Worm (Caenorhabditis elegans) whole organism, L4 larva: ENCODE measurements around the gene F19C7.4.

Experiments
- D1046.2 ChIP-seq: fragments of 200-800 bp; sonication (Bioruptor generic); IDR thresholded peaks from 2 replicates; pipeline ENCODE4 v1.3.6; 2022; ENCODE audit warnings: missing genetic modification characterization, missing compliant biosample characterization
- F37D6.2 ChIP-seq: sonication (generic microtip); optimal IDR thresholded peaks from 2 replicates; lab custom pipeline; 2016; ENCODE audit warnings: mild to moderate bottlenecking, missing genetic modification characterization, missing compliant biosample characterization
- F44E2.7 ChIP-seq: fragments of 200-800 bp; sonication (Bioruptor generic); IDR thresholded peaks from 2 replicates; pipeline ENCODE4 v2.1.2; 2022; ENCODE audit warnings: missing genetic modification characterization, missing compliant biosample characterization
- F49E8.2 ChIP-seq: sonication (generic microtip); optimal IDR thresholded peaks from 2 replicates; lab custom pipeline; 2016; ENCODE audit warnings: missing compliant biosample characterization, mild to moderate bottlenecking, missing genetic modification characterization, borderline replicate concordance
- T26A8.4 ChIP-seq: fragments of 200-800 bp; sonication (Bioruptor generic); IDR thresholded peaks from 2 replicates; pipeline ENCODE4 v1.3.6; 2022; ENCODE audit warnings: missing genetic modification characterization, missing compliant biosample characterization
- Y48G9A.11 ChIP-seq: fragments of 200-800 bp; sonication (Bioruptor generic); IDR thresholded peaks from 2 replicates; pipeline ENCODE4 v1.3.6; 2022; ENCODE audit warnings: missing genetic modification reagents, missing genetic modification characterization, missing compliant biosample characterization
- Y75B8A.6 ChIP-seq: fragments of 200-800 bp; sonication (Bioruptor generic); IDR thresholded peaks from 2 replicates; pipeline ENCODE4 v1.3.6; 2022; ENCODE audit warnings: missing genetic modification reagents, missing genetic modification characterization, missing compliant biosample characterization
- ZK546.5 ChIP-seq, 2 experiments: sonication (generic microtip); optimal IDR thresholded peaks; 2 replicates each; lab custom pipeline; 2017; ENCODE audit warnings: missing biosample characterization in 2 of 2, missing genetic modification characterization in 2 of 2
- aha-1 ChIP-seq: fragments of 150-350 bp; peaks from one replicate; lab custom pipeline; 2014; ENCODE audit warnings: missing biosample characterization, missing genetic modification characterization
- aly-2 ChIP-seq: sonication (generic microtip); optimal IDR thresholded peaks from 2 replicates; lab custom pipeline; 2018; ENCODE audit warnings: missing biosample characterization, missing genetic modification characterization
- ama-1 ChIP-seq: fragments of 150-350 bp; optimal IDR thresholded peaks from 2 replicates; lab custom pipeline; 2014; ENCODE audit warnings: inconsistent platforms, mixed read lengths
- arid-1 ChIP-seq: fragments of 200-800 bp; sonication (Bioruptor generic); conservative IDR thresholded peaks from 2 replicates; pipeline ENCODE4 v1.3.6; 2022; ENCODE audit warnings: missing genetic modification reagents, missing genetic modification characterization, missing compliant biosample characterization
- ceh-62 ChIP-seq: sonication (generic microtip); optimal IDR thresholded peaks from 2 replicates; lab custom pipeline; 2017; ENCODE audit warnings: missing biosample characterization, missing genetic modification characterization
- ceh-82 ChIP-seq: sonication (generic microtip); optimal IDR thresholded peaks from 2 replicates; lab custom pipeline; 2017; ENCODE audit warnings: missing biosample characterization, missing genetic modification characterization
- daf-12 ChIP-seq: fragments of 150-350 bp; optimal IDR thresholded peaks from 2 replicates; lab custom pipeline; 2014; ENCODE audit warnings: missing biosample characterization, missing genetic modification reagents, missing genetic modification characterization
- daf-16 ChIP-seq, 3 experiments: sonication (generic microtip); optimal IDR thresholded peaks; 2 replicates each; lab custom pipeline; 2016 to 2017; ENCODE audit warnings: missing genetic modification characterization in 3 of 3, missing genetic modification reagents in 3 of 3, mild to moderate bottlenecking in 2 of 3, missing compliant biosample characterization in 2 of 3, missing biosample characterization in 1 of 3, moderate library complexity in 1 of 3
- dmd-6 ChIP-seq: fragments of 200-800 bp; sonication (Bioruptor generic); IDR thresholded peaks from 2 replicates; pipeline ENCODE4 v1.3.6; 2022; ENCODE audit warnings: missing genetic modification reagents, missing genetic modification characterization, missing compliant biosample characterization
- dmd-8 ChIP-seq: fragments of 200-800 bp; sonication (Bioruptor generic); IDR thresholded peaks from 2 replicates; pipeline ENCODE4 v1.3.6; 2022; ENCODE audit warnings: missing genetic modification characterization, missing compliant biosample characterization
- dmd-9 ChIP-seq: fragments of 200-800 bp; sonication (Bioruptor generic); IDR thresholded peaks from 2 replicates; pipeline ENCODE4 v1.3.6; 2022; ENCODE audit warnings: missing genetic modification reagents, missing genetic modification characterization, missing compliant biosample characterization
- egl-27 ChIP-seq: sonication (generic microtip); optimal IDR thresholded peaks from 3 replicates; lab custom pipeline; 2017; ENCODE audit warnings: missing biosample characterization, missing genetic modification reagents, missing genetic modification characterization
- egl-43 ChIP-seq: fragments of 200-800 bp; sonication (Bioruptor generic); IDR thresholded peaks from 2 replicates; pipeline ENCODE4 v1.3.6; 2022; ENCODE audit warnings: missing genetic modification reagents, missing genetic modification characterization, missing compliant biosample characterization
- hmg-1.1 ChIP-seq: fragments of 200-800 bp; sonication (Bioruptor generic); IDR thresholded peaks from 2 replicates; pipeline ENCODE4 v1.3.6; 2022; ENCODE audit warnings: missing genetic modification reagents, missing genetic modification characterization, missing compliant biosample characterization
- lim-7 ChIP-seq: fragments of 200-800 bp; sonication (Bioruptor generic); IDR thresholded peaks from 2 replicates; pipeline ENCODE4 v1.3.6; 2022; ENCODE audit warnings: missing genetic modification characterization, missing compliant biosample characterization
- lin-13 ChIP-seq: fragments of 150-350 bp; optimal IDR thresholded peaks from 2 replicates; lab custom pipeline; 2014; ENCODE audit warnings: missing biosample characterization, missing genetic modification reagents, missing genetic modification characterization
- lin-38 ChIP-seq: fragments of 200-800 bp; sonication (Bioruptor generic); IDR thresholded peaks from 2 replicates; pipeline ENCODE4 v1.3.6; 2022; ENCODE audit warnings: missing genetic modification reagents, missing genetic modification characterization, missing compliant biosample characterization
- lir-3 ChIP-seq: sonication (generic microtip); optimal IDR thresholded peaks from 2 replicates; lab custom pipeline; 2016; ENCODE audit warnings: mild to moderate bottlenecking, missing genetic modification characterization, missing compliant biosample characterization
- mdt-29 ChIP-seq: fragments of 200-800 bp; sonication (Bioruptor generic); IDR thresholded peaks from 2 replicates; pipeline ENCODE4 v1.3.6; 2022; ENCODE audit warnings: missing genetic modification reagents, missing genetic modification characterization, missing compliant biosample characterization
- mes-2 ChIP-seq: sonication (generic microtip); optimal IDR thresholded peaks from 2 replicates; lab custom pipeline; 2016; ENCODE audit warnings: missing genotype, mild to moderate bottlenecking, missing genetic modification characterization, missing compliant biosample characterization; ENCODE audit not compliant: poor library complexity, severe bottlenecking
- nhr-10 ChIP-seq: fragments of 150-350 bp; optimal IDR thresholded peaks from 2 replicates; lab custom pipeline; 2014; ENCODE audit warnings: missing biosample characterization, missing genetic modification characterization
- nhr-111 ChIP-seq: fragments of 200-800 bp; sonication (Bioruptor generic); optimal IDR thresholded peaks from 2 replicates; lab custom pipeline; 2018; ENCODE audit warnings: mild to moderate bottlenecking, missing genetic modification characterization, missing compliant biosample characterization
- nhr-28 ChIP-seq: fragments of 150-350 bp; optimal IDR thresholded peaks from 2 replicates; lab custom pipeline; 2014; ENCODE audit warnings: missing biosample characterization, missing genetic modification characterization
- nhr-42 ChIP-seq: fragments of 200-800 bp; sonication (Bioruptor generic); IDR thresholded peaks from 2 replicates; pipeline ENCODE4 v1.3.6; 2022; ENCODE audit warnings: missing genetic modification characterization, missing compliant biosample characterization
- nhr-48 ChIP-seq: sonication (generic microtip); optimal IDR thresholded peaks from 2 replicates; lab custom pipeline; 2016; ENCODE audit warnings: mild to moderate bottlenecking, missing genetic modification characterization, missing compliant biosample characterization
- nhr-6 ChIP-seq: fragments of 150-350 bp; optimal IDR thresholded peaks from 2 replicates; lab custom pipeline; 2014; ENCODE audit warnings: missing biosample characterization, missing genetic modification characterization
- nhr-77 ChIP-seq: fragments of 150-350 bp; optimal IDR thresholded peaks from 2 replicates; lab custom pipeline; 2014; ENCODE audit warnings: missing biosample characterization, missing genetic modification characterization
- pha-4 ChIP-seq, 2 experiments: fragments of 150-350 bp in 1 of 2; fragments of 200-800 bp in 1 of 2; sonication (Bioruptor generic) in 1 of 2; IDR thresholded peaks in 1 of 2; optimal IDR thresholded peaks in 1 of 2; 2 replicates each; pipeline versions ENCODE4 v1.3.6 to Lab custom; 2014 to 2022; ENCODE audit warnings: missing genetic modification characterization in 2 of 2, missing genetic modification reagents in 2 of 2, missing biosample characterization in 1 of 2, missing compliant biosample characterization in 1 of 2
- php-3 ChIP-seq: fragments of 200-800 bp; sonication (Bioruptor generic); IDR thresholded peaks from 2 replicates; pipeline ENCODE4 v1.3.6; 2022; ENCODE audit warnings: missing genetic modification reagents, missing genetic modification characterization, missing compliant biosample characterization
- saeg-2 ChIP-seq: fragments of 200-800 bp; sonication (Bioruptor generic); IDR thresholded peaks from 2 replicates; pipeline ENCODE4 v1.3.6; 2022; ENCODE audit warnings: missing genetic modification reagents, missing genetic modification characterization, missing compliant biosample characterization
- set-16 ChIP-seq: fragments of 200-800 bp; sonication (Bioruptor generic); IDR thresholded peaks from 2 replicates; pipeline ENCODE4 v1.3.6; 2022; ENCODE audit warnings: missing genetic modification reagents, missing genetic modification characterization, missing compliant biosample characterization
- skn-1 ChIP-seq: fragments of 150-350 bp; optimal IDR thresholded peaks from 2 replicates; lab custom pipeline; 2014; ENCODE audit warnings: missing biosample characterization, missing genetic modification characterization
- snpc-1.2 ChIP-seq: fragments of 200-800 bp; sonication (Bioruptor generic); IDR thresholded peaks from 2 replicates; pipeline ENCODE4 v1.3.6; 2022; ENCODE audit warnings: missing genetic modification reagents, missing genetic modification characterization, missing compliant biosample characterization
- spr-3 ChIP-seq: fragments of 200-800 bp; sonication (Bioruptor generic); optimal IDR thresholded peaks from 2 replicates; lab custom pipeline; 2018; ENCODE audit warnings: mild to moderate bottlenecking, missing genetic modification characterization, missing compliant biosample characterization
- unc-130 ChIP-seq: sonication (generic microtip); optimal IDR thresholded peaks from 2 replicates; lab custom pipeline; 2016; ENCODE audit warnings: missing genetic modification reagents, missing genetic modification characterization, missing compliant biosample characterization
- zfp-2 ChIP-seq: sonication (generic microtip); optimal IDR thresholded peaks from 2 replicates; lab custom pipeline; 2016; ENCODE audit warnings: mild to moderate bottlenecking, missing genetic modification characterization, missing compliant biosample characterization
- ztf-11 ChIP-seq: fragments of 150-350 bp; optimal IDR thresholded peaks from 2 replicates; lab custom pipeline; 2014; ENCODE audit warnings: missing biosample characterization, missing genetic modification characterization

The F19C7.4 gene

ce11 chrIV:4652365-4652844 is 49.7 kb downstream of the F19C7.4 start, which contains the start of gene F29B9.5:
Gene F29B9.5 (plus strand): TSS chrIV:4652415.
- TF ChIP-seq aha-1 (peak; percentile 19), saeg-2 (GFP tag; lab: Robert Waterston, UW) (peak; percentile 36; the same call in 1 of the 2 replicates), nhr-42 (0 out of 2 replicates have a peak, but pooled peaks have one; percentile 49), lin-38 (GFP tag; lab: Robert Waterston, UW) (peak; percentile 54), nhr-48 (tag; lab: Kevin White, UChicago) (no peak), nhr-77 (tag; lab: Kevin White, UChicago) (no peak), pha-4 (GFP tag; IDR thresholded peaks at IDR 0.05; lab: Robert Waterston, UW) (0 out of 2 replicates have a peak, but pooled peaks have one; percentile 35), pha-4 (tag; optimal IDR thresholded peaks at IDR 0.05; lab: Kevin White, UChicago) (no peak), T26A8.4 (GFP tag; lab: Robert Waterston, UW) (0 out of 2 replicates have a peak, but pooled peaks have one; percentile 54), nhr-111 (GFP tag; lab: Kevin White, UChicago) (peak; percentile 9), daf-16 (GFP tag; optimal IDR thresholded peaks at IDR 0.05; lab: Kevin White, UChicago) (no peak), daf-16 (tag; optimal IDR thresholded peaks at IDR 0.05; lab: Kevin White, UChicago) (peak; percentile 2), F49E8.2 (peak; percentile 80), Y48G9A.11 (GFP tag; lab: Robert Waterston, UW) (no peak), arid-1 (0 out of 2 replicates have a peak, but pooled peaks have one; percentile 29), mdt-29 (GFP tag; lab: Robert Waterston, UW) (no peak), dmd-8 (0 out of 2 replicates have a peak, but pooled peaks have one; percentile 39), ama-1 (lab: Kevin White, UChicago) (peak; percentile 60), lim-7 (no peak), lin-13 (GFP tag; lab: Kevin White, UChicago) (no peak), ceh-82 (tag; lab: Kevin White, UChicago) (no peak), Y75B8A.6 (0 out of 2 replicates have a peak, but pooled peaks have one; percentile 50), snpc-1.2 (GFP tag; lab: Robert Waterston, UW) (peak; percentile 55; the same call in 1 of the 2 replicates)

ce11 chrIV:4652962-4653361 is 50.3 kb downstream of the F19C7.4 start, which contains the start of gene psr-1:
Gene psr-1 (plus strand): TSS chrIV:4653262.
- TF ChIP-seq F44E2.7 (GFP tag; lab: Robert Waterston, UW) (no peak), ZK546.5 (tag; optimal IDR thresholded peaks at IDR 0.05; lab: Kevin White, UChicago) (no peak), egl-27 (tag; lab: Kevin White, UChicago) (no peak), skn-1 (tag; lab: Kevin White, UChicago) (no peak), spr-3 (GFP tag; lab: Kevin White, UChicago) (no peak), dmd-6 (GFP tag; lab: Robert Waterston, UW) (no peak), nhr-28 (tag; lab: Kevin White, UChicago) (no peak), lir-3 (tag; lab: Kevin White, UChicago) (no peak), egl-43 (GFP tag; lab: Robert Waterston, UW) (no peak), dmd-9 (GFP tag; lab: Robert Waterston, UW) (no peak), D1046.2 (GFP tag; lab: Robert Waterston, UW) (no peak), ztf-11 (tag; lab: Kevin White, UChicago) (no peak)

DNA sequence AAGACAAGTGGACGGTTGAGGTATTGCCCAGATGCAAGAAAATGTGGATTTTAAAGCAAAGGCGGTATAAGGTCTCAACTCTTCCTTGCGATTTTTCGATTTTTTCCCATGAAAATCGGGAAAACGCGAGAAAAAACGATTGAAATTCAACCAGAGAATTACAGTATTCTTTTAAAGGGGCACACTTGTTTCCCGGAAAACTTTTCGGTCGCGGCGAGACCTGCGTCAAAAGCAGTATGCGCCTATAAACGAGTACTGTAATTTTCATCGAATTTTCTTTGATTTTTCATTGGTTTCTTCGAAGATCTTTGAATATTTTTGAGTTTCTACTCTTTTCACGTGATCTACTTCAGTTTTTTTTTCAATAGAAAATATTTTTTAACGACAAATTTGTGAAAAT is 51.0 kb downstream of the F19C7.4 start:
- TF ChIP-seq php-3 = no peak
- TF ChIP-seq unc-130 (GFP tag; lab: Kevin White, UChicago) = no peak
- TF ChIP-seq ceh-62 (tag; lab: Kevin White, UChicago) = no peak
- TF ChIP-seq daf-16 (GFP tag; optimal IDR thresholded peaks at IDR 0.05; lab: Kevin White, UChicago) = no peak
- no peak for TF ChIP-seq daf-16 (tag; optimal IDR thresholded peaks at IDR 0.05; lab: Kevin White, UChicago)
- no peak for TF ChIP-seq set-16 (GFP tag; lab: Robert Waterston, UW)
- no peak for TF ChIP-seq F37D6.2
- peak; percentile 80 for TF ChIP-seq snpc-1.2 (GFP tag; lab: Robert Waterston, UW)
- TF ChIP-seq F49E8.2 = peak; percentile 75
- TF ChIP-seq egl-43 (GFP tag; lab: Robert Waterston, UW) = no peak
- TF ChIP-seq ceh-82 (tag; lab: Kevin White, UChicago) = no peak
- TF ChIP-seq nhr-10 (tag; lab: Kevin White, UChicago) = no peak
- TF ChIP-seq T26A8.4 (GFP tag; lab: Robert Waterston, UW) = no peak
- TF ChIP-seq nhr-6 = no peak
- TF ChIP-seq zfp-2 (tag; lab: Kevin White, UChicago) = no peak
- TF ChIP-seq hmg-1.1 (GFP tag; lab: Robert Waterston, UW) = no peak
- TF ChIP-seq aly-2 (tag; lab: Kevin White, UChicago) = no peak
- no peak for TF ChIP-seq ZK546.5 (tag; optimal IDR thresholded peaks at IDR 0.05; lab: Kevin White, UChicago)
- no peak for TF ChIP-seq daf-12 (tag; lab: Kevin White, UChicago)
- no peak for TF ChIP-seq nhr-111 (GFP tag; lab: Kevin White, UChicago)
- peak; percentile 41 for TF ChIP-seq mes-2 (tag; lab: Kevin White, UChicago)
- TF ChIP-seq dmd-9 (GFP tag; lab: Robert Waterston, UW) = no peak
- TF ChIP-seq lin-38 (GFP tag; lab: Robert Waterston, UW) = peak; percentile 46; the same call in 1 of the 2 replicates
- no peak for TF ChIP-seq egl-27 (tag; lab: Kevin White, UChicago)
